Fruit fly (Drosophila melanogaster): ENCODE measurements around the gene CG6937.

DNA sequence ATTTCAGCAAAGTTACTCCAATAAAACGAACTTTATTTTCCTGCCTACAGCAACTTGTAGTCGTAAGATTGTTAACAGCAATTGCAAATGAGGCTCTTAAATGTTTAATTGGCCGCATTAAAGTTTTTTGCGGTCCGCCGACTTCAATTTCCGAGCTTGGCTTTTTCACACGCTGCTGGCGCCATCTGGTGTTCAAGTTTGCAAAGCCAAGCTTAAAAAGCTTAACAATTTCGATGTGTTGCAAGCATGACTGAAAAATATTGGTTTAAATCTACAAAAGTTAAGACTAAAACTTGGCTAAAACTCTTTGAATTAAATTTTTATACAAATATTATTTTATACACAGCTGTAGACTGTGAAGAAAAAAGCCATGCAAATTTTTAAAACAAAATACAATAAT is 19.9 kb upstream of the CG6937 start:
- TF ChIP-seq CTCF (optimal IDR thresholded peaks at IDR 0.05) (peak in 1 of 2 experiments; percentile 49), CG8478 (optimal IDR thresholded peaks at IDR 0.05) (no peak)
